Worm (Caenorhabditis elegans) whole organism, L1 larva: ENCODE data around the gene gipc-1.
A peak's percentile ranks its signal among the peaks of the same experiment; 100 is the strongest.

Experiments used
- C04F5.9 ChIP-seq: sonication (generic microtip); optimal IDR thresholded peaks from 2 replicates; lab custom pipeline; 2016; ENCODE audit warnings: missing genetic modification characterization, missing compliant biosample characterization
- aha-1 ChIP-seq: fragments of 150-350 bp; optimal IDR thresholded peaks from 2 replicates; lab custom pipeline; 2014; ENCODE audit warnings: missing biosample characterization, missing genetic modification characterization
- alr-1 ChIP-seq: fragments of 200-800 bp; sonication (Bioruptor generic); optimal IDR thresholded peaks from 2 replicates; lab custom pipeline; 2018; ENCODE audit warnings: borderline replicate concordance, mild to moderate bottlenecking, missing genetic modification characterization, missing compliant biosample characterization
- ceh-82 ChIP-seq, 3 experiments: fragments of 150-350 bp in 1 of 3; sonication (generic microtip) in 2 of 3; optimal IDR thresholded peaks; 2 replicates each; lab custom pipeline; 2014 to 2017; ENCODE audit warnings: missing biosample characterization in 3 of 3, missing genetic modification characterization in 3 of 3
- ces-1 ChIP-seq: fragments of 150-350 bp; optimal IDR thresholded peaks from 2 replicates; lab custom pipeline; 2014; ENCODE audit warnings: missing biosample characterization, missing genetic modification reagents, missing genetic modification characterization
- dsc-1 ChIP-seq: sonication (generic microtip); optimal IDR thresholded peaks from 2 replicates; lab custom pipeline; 2016; ENCODE audit warnings: mild to moderate bottlenecking, missing genetic modification characterization, missing compliant biosample characterization
- efl-1 ChIP-seq, 4 experiments: fragments of 150-350 bp; optimal IDR thresholded peaks in 3 of 4; peaks in 1 of 4; 1 replicate in 1 of 4; 2 replicates in 3 of 4; lab custom pipeline; 2014; ENCODE audit warnings: missing biosample characterization in 2 of 4, missing genetic modification characterization in 2 of 4, missing genetic modification reagents in 2 of 4
- egl-13 ChIP-seq: sonication (generic microtip); optimal IDR thresholded peaks from 2 replicates; lab custom pipeline; 2016; ENCODE audit warnings: missing genotype, missing genetic modification reagents, missing genetic modification characterization, missing compliant biosample characterization
- egl-27 ChIP-seq, 2 experiments: fragments of 150-350 bp in 1 of 2; sonication (generic microtip); optimal IDR thresholded peaks; 3 replicates each; lab custom pipeline; 2017 to 2018; ENCODE audit warnings: missing biosample characterization in 2 of 2, missing genetic modification characterization in 2 of 2, missing genetic modification reagents in 2 of 2
- elt-2 ChIP-seq: sonication (generic microtip); optimal IDR thresholded peaks from 2 replicates; lab custom pipeline; 2016; ENCODE audit warnings: missing genetic modification characterization, mild to moderate bottlenecking, inconsistent platforms, missing compliant biosample characterization, missing genetic modification reagents
- fkh-10 ChIP-seq: sonication (generic microtip); optimal IDR thresholded peaks from 2 replicates; lab custom pipeline; 2017; ENCODE audit warnings: missing biosample characterization, missing genetic modification reagents, missing genetic modification characterization
- fkh-4 ChIP-seq: sonication (generic microtip); optimal IDR thresholded peaks from 2 replicates; lab custom pipeline; 2016; ENCODE audit warnings: missing compliant biosample characterization, missing genetic modification characterization, borderline replicate concordance
- fkh-8 ChIP-seq: sonication (generic microtip); optimal IDR thresholded peaks from 2 replicates; lab custom pipeline; 2016; ENCODE audit warnings: mild to moderate bottlenecking, missing genetic modification characterization, missing compliant biosample characterization
- fos-1 ChIP-seq: fragments of 150-350 bp; optimal IDR thresholded peaks from 2 replicates; lab custom pipeline; 2014; ENCODE audit warnings: missing biosample characterization, missing genetic modification characterization
- hlh-17 ChIP-seq: fragments of 200-800 bp; sonication (Bioruptor generic); optimal IDR thresholded peaks from 2 replicates; lab custom pipeline; 2018; ENCODE audit warnings: missing genetic modification characterization, mild to moderate bottlenecking, missing compliant biosample characterization, moderate library complexity, borderline replicate concordance
- hlh-4 ChIP-seq: sonication (generic microtip); optimal IDR thresholded peaks from 2 replicates; lab custom pipeline; 2016; ENCODE audit warnings: mild to moderate bottlenecking, missing genetic modification characterization, missing compliant biosample characterization
- irx-1 ChIP-seq: sonication (generic microtip); optimal IDR thresholded peaks from 2 replicates; lab custom pipeline; 2016; ENCODE audit warnings: missing genetic modification characterization, missing compliant biosample characterization
- isw-1 ChIP-seq: fragments of 200-800 bp; sonication (Bioruptor generic); IDR thresholded peaks from 2 replicates; pipeline ENCODE4 v1.3.6; 2022; ENCODE audit warnings: missing genetic modification characterization, missing compliant biosample characterization
- lin-14 ChIP-seq: fragments of 200-800 bp; sonication (Bioruptor generic); optimal IDR thresholded peaks from 2 replicates; lab custom pipeline; 2018; ENCODE audit warnings: mild to moderate bottlenecking, missing genetic modification characterization, moderate library complexity, missing compliant biosample characterization
- lin-35 ChIP-seq, 2 experiments: fragments of 150-350 bp; optimal IDR thresholded peaks; 2 replicates each; lab custom pipeline; 2014; ENCODE audit warnings: missing biosample characterization in 2 of 2, missing genetic modification characterization in 2 of 2, missing genetic modification reagents in 2 of 2
- lir-3 ChIP-seq: sonication (generic microtip); optimal IDR thresholded peaks from 2 replicates; lab custom pipeline; 2016; ENCODE audit warnings: mild to moderate bottlenecking, missing genetic modification characterization, moderate library complexity, missing compliant biosample characterization; ENCODE audit not compliant: poor library complexity
- mab-9 ChIP-seq: fragments of 200-800 bp; sonication (Bioruptor generic); IDR thresholded peaks from 2 replicates; pipeline ENCODE4 v1.3.6; 2022; ENCODE audit warnings: missing genetic modification reagents, missing genetic modification characterization, missing compliant biosample characterization
- mdl-1 ChIP-seq, 2 experiments: fragments of 150-350 bp; optimal IDR thresholded peaks; 2 replicates each; lab custom pipeline; 2014 to 2017; ENCODE audit warnings: missing biosample characterization in 2 of 2, missing genetic modification characterization in 2 of 2, inconsistent platforms in 1 of 2
- mef-2 ChIP-seq: fragments of 150-350 bp; optimal IDR thresholded peaks from 2 replicates; lab custom pipeline; 2014; ENCODE audit warnings: missing biosample characterization, missing genetic modification characterization
- mep-1 ChIP-seq: fragments of 150-350 bp; optimal IDR thresholded peaks from 2 replicates; lab custom pipeline; 2014; ENCODE audit warnings: missing biosample characterization, missing genetic modification characterization
- nhr-11 ChIP-seq: fragments of 150-350 bp; optimal IDR thresholded peaks from 2 replicates; lab custom pipeline; 2014; ENCODE audit warnings: missing biosample characterization, missing genetic modification characterization
- nhr-12 ChIP-seq: sonication (generic microtip); optimal IDR thresholded peaks from 2 replicates; lab custom pipeline; 2017; ENCODE audit warnings: missing biosample characterization, missing genetic modification characterization
- nhr-19 ChIP-seq: fragments of 200-800 bp; sonication (Bioruptor generic); conservative IDR thresholded peaks from 2 replicates; pipeline ENCODE4 v1.3.6; 2022; ENCODE audit warnings: missing genetic modification characterization, missing compliant biosample characterization
- nhr-20 ChIP-seq: sonication (generic microtip); optimal IDR thresholded peaks from 2 replicates; lab custom pipeline; 2016; ENCODE audit warnings: mild to moderate bottlenecking, missing genetic modification characterization, missing compliant biosample characterization
- nhr-71 ChIP-seq: sonication (generic microtip); optimal IDR thresholded peaks from 2 replicates; lab custom pipeline; 2016; ENCODE audit warnings: mild to moderate bottlenecking, missing genetic modification characterization, moderate library complexity, missing compliant biosample characterization
- nhr-76 ChIP-seq: sonication (generic microtip); optimal IDR thresholded peaks from 2 replicates; lab custom pipeline; 2017; ENCODE audit warnings: missing biosample characterization, missing genetic modification characterization
- nhr-77 ChIP-seq: fragments of 150-350 bp; optimal IDR thresholded peaks from 2 replicates; lab custom pipeline; 2014; ENCODE audit warnings: missing biosample characterization, missing genetic modification characterization
- nhr-90 ChIP-seq: sonication (generic microtip); optimal IDR thresholded peaks from 2 replicates; lab custom pipeline; 2016; ENCODE audit warnings: mild to moderate bottlenecking, missing genetic modification characterization, missing compliant biosample characterization; ENCODE audit not compliant: poor library complexity
- pag-3 ChIP-seq: sonication (generic microtip); optimal IDR thresholded peaks from 2 replicates; lab custom pipeline; 2017; ENCODE audit warnings: missing genetic modification characterization, mild to moderate bottlenecking, missing compliant biosample characterization, antibody characterized with exemption, borderline replicate concordance; ENCODE audit not compliant: insufficient read depth
- pqm-1 ChIP-seq: sonication (generic microtip); optimal IDR thresholded peaks from 3 replicates; lab custom pipeline; 2017; ENCODE audit warnings: missing biosample characterization, missing genetic modification characterization
- rnt-1 ChIP-seq: sonication (generic microtip); optimal IDR thresholded peaks from 2 replicates; lab custom pipeline; 2016; ENCODE audit warnings: mild to moderate bottlenecking, missing genetic modification characterization, moderate library complexity, missing compliant biosample characterization
- skn-1 ChIP-seq: fragments of 150-350 bp; optimal IDR thresholded peaks from 2 replicates; lab custom pipeline; 2014; ENCODE audit warnings: missing biosample characterization, missing genetic modification characterization
- sox-4 ChIP-seq: sonication (generic microtip); optimal IDR thresholded peaks from 2 replicates; lab custom pipeline; 2016; ENCODE audit warnings: missing genetic modification characterization, missing compliant biosample characterization
- sup-37 ChIP-seq: fragments of 200-800 bp; sonication (Bioruptor generic); optimal IDR thresholded peaks from 2 replicates; lab custom pipeline; 2018; ENCODE audit warnings: mild to moderate bottlenecking, missing genetic modification characterization, missing compliant biosample characterization
- tbx-2 ChIP-seq: sonication (generic microtip); optimal IDR thresholded peaks from 2 replicates; lab custom pipeline; 2016; ENCODE audit warnings: missing genetic modification characterization, missing compliant biosample characterization
- unc-62 ChIP-seq: fragments of 150-350 bp; optimal IDR thresholded peaks from 2 replicates; lab custom pipeline; 2014; ENCODE audit warnings: missing biosample characterization, missing genetic modification reagents, missing genetic modification characterization
- unc-86 ChIP-seq: sonication (generic microtip); optimal IDR thresholded peaks from 2 replicates; lab custom pipeline; 2016; ENCODE audit warnings: missing genetic modification characterization, missing compliant biosample characterization
- unc-98 ChIP-seq: fragments of 200-800 bp; sonication (Bioruptor generic); IDR thresholded peaks from 2 replicates; pipeline ENCODE4 v1.3.6; 2022; ENCODE audit warnings: missing genetic modification characterization, missing compliant biosample characterization
- xbp-1 ChIP-seq: sonication (generic microtip); optimal IDR thresholded peaks from 2 replicates; lab custom pipeline; 2016; ENCODE audit warnings: missing genetic modification characterization, missing compliant biosample characterization
- zip-4 ChIP-seq: fragments of 200-800 bp; sonication (Bioruptor generic); optimal IDR thresholded peaks from 2 replicates; lab custom pipeline; 2018; ENCODE audit warnings: mild to moderate bottlenecking, missing genetic modification characterization, moderate library complexity, missing compliant biosample characterization
- ztf-11 ChIP-seq, 2 experiments: sonication (generic microtip); optimal IDR thresholded peaks; 2 replicates each; lab custom pipeline; 2016 to 2017; ENCODE audit warnings: missing genetic modification characterization in 2 of 2, missing biosample characterization in 1 of 2, missing compliant biosample characterization in 1 of 2

Gene gipc-1

DNA sequence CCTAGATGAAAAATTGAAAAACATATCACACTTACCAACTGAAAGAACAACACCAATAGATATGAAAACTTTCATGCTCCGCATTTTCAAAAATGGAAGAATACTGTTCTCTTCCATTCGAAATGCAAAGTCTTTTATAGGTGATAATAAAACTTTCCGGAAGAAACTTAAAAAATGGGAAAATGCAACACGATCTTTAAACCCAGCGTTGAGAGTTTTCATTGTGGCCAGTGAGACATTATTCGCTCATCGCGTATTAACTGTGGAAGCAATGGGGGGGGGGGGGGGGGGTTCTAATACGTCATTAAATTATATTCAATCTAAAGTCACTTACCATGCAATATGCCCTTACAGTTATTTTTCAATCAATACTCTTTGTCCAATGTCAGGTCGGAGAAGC lies 26.3 kb upstream of the gipc-1 start, which contains the start of the genes clec-157 and fkh-5:
Gene clec-157 (minus strand): TSS at position 101 of the 400 bp plus-strand sequence.
Gene fkh-5 (plus strand): TSS at position 336 of the 400 bp plus-strand sequence.
- no peak for TF ChIP-seq mdl-1 (tag; optimal IDR thresholded peaks at IDR 0.05; lab: Kevin White, UChicago)
- no peak for TF ChIP-seq C04F5.9
- no peak for TF ChIP-seq nhr-90
- TF ChIP-seq tbx-2 (tag; lab: Kevin White, UChicago): no peak
- no peak for TF ChIP-seq pag-3 (tag; lab: Kevin White, UChicago)

DNA sequence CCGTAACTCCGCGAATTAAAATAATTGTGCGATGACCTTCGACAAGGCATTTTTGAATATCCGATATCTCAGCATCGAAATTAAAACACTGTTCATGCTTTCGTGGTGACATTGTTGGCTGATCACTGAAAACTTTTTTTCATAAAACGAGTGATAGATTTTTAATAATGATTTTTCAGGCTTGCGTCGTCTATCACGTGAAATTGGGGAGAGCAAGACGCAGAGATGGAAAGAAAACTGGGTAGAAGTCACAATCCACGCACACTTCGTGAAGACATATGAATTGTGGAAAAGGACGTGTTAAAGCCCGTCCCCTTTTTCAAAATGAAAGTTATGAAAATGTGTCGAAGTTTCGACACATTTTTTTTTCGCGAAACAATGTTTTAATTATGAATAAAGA lies 20.8 kb upstream of the gipc-1 start, which contains the start of gene nonu-1:
Gene nonu-1 (minus strand): TSS at position 169 of the 400 bp plus-strand sequence.
- TF ChIP-seq mdl-1 (tag; optimal IDR thresholded peaks at IDR 0.05; lab: Kevin White, UChicago) (peak in 1 of 2 experiments; percentile 12), hlh-17 (no peak), mab-9 (GFP tag; lab: Robert Waterston, UW) (no peak), alr-1 (tag; lab: Kevin White, UChicago) (peak; percentile 8), nhr-77 (tag; lab: Kevin White, UChicago) (no peak), lin-14 (no peak), sup-37 (no peak), egl-27 (tag; optimal IDR thresholded peaks at IDR 0.05; lab: Kevin White, UChicago) (no peak), fkh-8 (tag; lab: Kevin White, UChicago) (peak; percentile 6), rnt-1 (peak; percentile 13), efl-1 (optimal IDR thresholded peaks at IDR 0.05; lab: Kevin White, UChicago) (no peak), efl-1 (GFP tag; optimal IDR thresholded peaks at IDR 0.05 in 1 of 2; lab: Kevin White, UChicago) (peak in 1 of 2 experiments; percentile 78), egl-13 (tag; lab: Kevin White, UChicago) (no peak), hlh-4 (tag; lab: Kevin White, UChicago) (no peak), unc-62 (no peak), fkh-4 (peak; percentile 0), nhr-12 (tag; lab: Kevin White, UChicago) (no peak), lin-35 (GFP tag; optimal IDR thresholded peaks at IDR 0.05; lab: Kevin White, UChicago) (peak in 1 of 2 experiments; percentile 21), nhr-71 (tag; lab: Kevin White, UChicago) (no peak), elt-2 (tag; lab: Kevin White, UChicago) (peak; percentile 9), unc-86 (tag; lab: Kevin White, UChicago) (no peak), lir-3 (tag; lab: Kevin White, UChicago) (no peak)

DNA sequence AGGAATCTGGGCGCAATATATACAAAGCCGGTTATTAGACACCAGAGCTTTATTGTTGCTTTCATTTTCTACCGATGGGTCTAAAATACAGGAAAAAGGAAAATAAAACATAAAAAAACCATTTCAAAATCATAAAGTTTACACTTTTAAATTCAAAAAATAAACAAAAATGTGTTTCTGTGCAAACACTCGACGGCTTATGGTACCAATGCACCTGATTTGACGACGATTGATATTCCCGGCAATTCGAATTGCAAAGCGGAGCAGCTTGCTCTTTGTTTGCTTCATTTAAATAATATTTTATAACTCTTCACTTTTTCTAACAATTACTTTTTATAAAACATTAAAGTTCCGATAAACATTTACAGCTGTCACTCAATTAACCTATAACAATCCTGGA lies 20.4 kb upstream of the gipc-1 start, which contains the start of gene F26A1.1:
Gene F26A1.1 (plus strand): TSS at position 369 of the 400 bp plus-strand sequence.
- TF ChIP-seq elt-2 (tag; lab: Kevin White, UChicago): no peak
- no peak for TF ChIP-seq pqm-1 (tag; lab: Kevin White, UChicago)
- TF ChIP-seq zip-4 (GFP tag; lab: Kevin White, UChicago): no peak
- no peak for TF ChIP-seq mep-1 (tag; lab: Kevin White, UChicago)
- no peak for TF ChIP-seq fkh-10 (GFP tag; lab: Kevin White, UChicago)
- no peak for TF ChIP-seq xbp-1
- no peak for TF ChIP-seq aha-1 (tag; lab: Kevin White, UChicago)
- no peak for TF ChIP-seq isw-1 (GFP tag; lab: Robert Waterston, UW)
- TF ChIP-seq nhr-12 (tag; lab: Kevin White, UChicago): no peak
- TF ChIP-seq nhr-11 (tag; lab: Kevin White, UChicago): no peak
- no peak for TF ChIP-seq tbx-2 (tag; lab: Kevin White, UChicago)
- TF ChIP-seq nhr-76: no peak
- no peak for TF ChIP-seq sox-4
- no peak for TF ChIP-seq mef-2 (tag; lab: Kevin White, UChicago)
- no peak for TF ChIP-seq irx-1 (tag; lab: Kevin White, UChicago)
- TF ChIP-seq fos-1: no peak
- TF ChIP-seq unc-98: no peak
- TF ChIP-seq dsc-1 (tag; lab: Kevin White, UChicago): no peak
- no peak for TF ChIP-seq ztf-11 (tag; optimal IDR thresholded peaks at IDR 0.05; lab: Kevin White, UChicago)
- TF ChIP-seq skn-1 (tag; lab: Kevin White, UChicago): peak; percentile 14
- no peak for TF ChIP-seq unc-62
- TF ChIP-seq ces-1 (GFP tag; lab: Kevin White, UChicago): no peak
- TF ChIP-seq nhr-19 (GFP tag; lab: Robert Waterston, UW): no peak
- TF ChIP-seq nhr-20 (tag; lab: Kevin White, UChicago): no peak
- TF ChIP-seq lin-14: no peak
- no peak for TF ChIP-seq nhr-77 (tag; lab: Kevin White, UChicago)
- TF ChIP-seq egl-13 (tag; lab: Kevin White, UChicago): no peak
- TF ChIP-seq unc-86 (tag; lab: Kevin White, UChicago): no peak
- TF ChIP-seq hlh-4 (tag; lab: Kevin White, UChicago): no peak
- peak in 1 of 3 experiments; percentile 6 for TF ChIP-seq ceh-82 (tag; optimal IDR thresholded peaks at IDR 0.05; lab: Kevin White, UChicago)
- no peak for TF ChIP-seq egl-27 (tag; optimal IDR thresholded peaks at IDR 0.05; lab: Kevin White, UChicago)
- TF ChIP-seq hlh-17: no peak
- no peak for TF ChIP-seq pag-3 (tag; lab: Kevin White, UChicago)
